Worm (Caenorhabditis elegans) whole organism, mixed stage, embryonic: ENCODE results near the gene B0035.18.

Experiments
- blmp-1 ChIP-seq: fragments of 150-350 bp; optimal IDR thresholded peaks from 2 replicates; lab custom pipeline; 2014; ENCODE audit warnings: missing biosample characterization, missing genetic modification characterization
- cnd-1 ChIP-seq: fragments of 200-800 bp; sonication (Bioruptor generic); optimal IDR thresholded peaks from 2 replicates; lab custom pipeline; 2018; ENCODE audit warnings: mild to moderate bottlenecking, missing genetic modification characterization, missing compliant biosample characterization
- mep-1 ChIP-seq: fragments of 150-350 bp; optimal IDR thresholded peaks from 2 replicates; lab custom pipeline; 2017; ENCODE audit warnings: missing biosample characterization, missing genetic modification reagents, missing genetic modification characterization, inconsistent platforms
- nhr-28 ChIP-seq: fragments of 150-350 bp; optimal IDR thresholded peaks from 2 replicates; lab custom pipeline; 2014; ENCODE audit warnings: missing biosample characterization, missing genetic modification characterization
- unc-62 ChIP-seq: fragments of 150-350 bp; optimal IDR thresholded peaks from 2 replicates; lab custom pipeline; 2014; ENCODE audit warnings: missing biosample characterization, missing genetic modification reagents, missing genetic modification characterization

DNA sequence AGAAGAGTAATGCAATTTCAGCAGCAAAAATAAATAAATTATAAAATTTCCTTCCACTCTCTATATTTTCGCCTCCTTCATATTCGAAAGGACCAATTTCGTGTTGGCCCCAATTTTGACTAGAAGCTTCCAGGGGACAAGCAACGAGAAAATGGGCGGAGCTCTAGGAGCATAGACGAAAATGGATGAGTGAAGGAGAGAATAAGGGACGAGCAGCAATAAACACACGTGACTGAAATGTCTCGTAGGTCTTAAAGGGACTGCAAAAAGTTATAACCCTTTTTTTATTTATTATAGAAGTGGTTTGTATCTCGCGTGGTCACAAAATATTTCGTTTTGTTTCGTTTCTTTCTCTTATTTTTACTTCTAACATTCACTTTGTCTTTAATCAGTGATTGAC, 29.6 kb downstream of the B0035.18 start:
- TF ChIP-seq cnd-1 (tag; lab: Kevin White, UChicago) (no peak), nhr-28 (tag; lab: Kevin White, UChicago) (no peak), unc-62 (GFP tag; lab: Kevin White, UChicago) (no peak), blmp-1 (tag; lab: Kevin White, UChicago) (no peak), mep-1 (tag; lab: Kevin White, UChicago) (no peak)
